Worm (Caenorhabditis elegans): ENCODE data around the gene F01D5.2.
A peak's percentile ranks its signal among the peaks of the same experiment; 100 is the strongest.
"Not testable (repeated sequence)": the region's sequence is repeated elsewhere in the genome, so short reads cannot be mapped to it uniquely, and the experiment has no call there.

The F01D5.2 gene

DNA sequence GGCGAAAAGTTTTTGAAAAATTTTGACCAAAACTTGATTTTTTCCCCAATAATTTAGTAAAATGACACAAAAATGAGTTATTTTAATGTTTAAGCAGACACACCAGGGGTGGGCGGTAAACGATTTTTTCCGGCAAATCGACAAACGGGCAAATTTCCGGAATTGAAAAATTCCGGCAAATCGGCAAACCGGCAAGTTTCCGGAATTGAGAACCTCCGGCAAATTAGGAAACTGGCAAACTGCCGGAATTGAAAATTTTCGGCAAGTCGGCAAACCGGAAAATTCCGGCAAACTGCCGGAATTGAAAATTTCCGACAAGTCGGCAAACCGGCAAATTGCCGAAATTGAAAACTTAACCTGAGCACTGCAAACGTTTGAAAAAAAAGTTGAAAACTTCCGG lies 33.8 kb upstream of the F01D5.2 start:
- no peak for TF ChIP-seq elt-3 (tag; optimal IDR thresholded peaks at IDR 0.05)
- TF ChIP-seq nhr-10 (tag; optimal IDR thresholded peaks at IDR 0.05), result no peak
- TF ChIP-seq F13H6.1 (tag; optimal IDR thresholded peaks at IDR 0.05), result peak; percentile 21
- peak; percentile 5 for TF ChIP-seq nhr-129 (tag; optimal IDR thresholded peaks at IDR 0.05)

DNA sequence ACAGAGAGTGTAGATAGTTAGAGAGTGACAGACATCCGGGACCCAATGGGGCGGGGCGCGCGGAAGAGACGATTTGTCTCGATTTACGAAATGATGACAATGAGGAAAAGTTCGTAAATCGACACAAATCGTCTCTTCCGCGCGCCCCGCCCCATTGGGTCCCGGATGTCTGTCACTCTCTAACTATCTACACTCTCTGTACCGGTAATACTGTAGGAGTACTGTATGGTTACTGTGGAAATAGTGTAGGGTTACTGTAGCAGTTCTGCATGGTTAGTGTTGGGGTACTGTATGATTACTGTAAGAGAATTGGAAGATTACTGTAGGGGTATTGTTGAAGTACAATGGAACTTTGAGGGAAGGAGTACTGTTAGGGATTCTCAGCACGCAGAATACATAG lies 22.4 kb upstream of the F01D5.2 start, which contains the start of gene F01D5.10:
TSS of gene F01D5.10 (minus strand) at position 101 of the 400 bp plus-strand sequence.
- not testable (repeated sequence) for TF ChIP-seq R02D3.7 (tag; optimal IDR thresholded peaks at IDR 0.05); sma-9 (GFP tag; optimal IDR thresholded peaks at IDR 0.05); sma-9 (tag; optimal IDR thresholded peaks at IDR 0.05); lin-39 (tag; optimal IDR thresholded peaks at IDR 0.05)

DNA sequence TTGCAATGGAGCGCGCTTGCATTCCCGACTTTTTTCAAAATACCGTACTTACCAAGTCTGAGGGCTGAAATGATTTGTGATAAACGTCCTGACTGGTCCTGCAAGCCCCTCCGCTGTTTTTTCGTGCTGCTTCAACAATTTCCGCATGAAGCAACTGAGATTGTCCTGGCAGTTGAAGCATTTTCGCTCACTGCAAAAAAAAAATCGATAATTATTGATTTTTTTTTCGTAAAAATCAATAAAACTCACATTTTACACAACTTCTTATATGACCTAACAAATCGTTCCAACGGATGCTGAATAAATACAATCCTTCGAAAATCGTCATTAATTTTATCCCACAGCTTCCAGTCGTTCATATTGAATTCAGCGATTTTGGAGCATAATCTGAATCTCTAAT lies 20.0 kb upstream of the F01D5.2 start:
- no peak for TF ChIP-seq blmp-1 (tag; optimal IDR thresholded peaks at IDR 0.05; ENCODE audit: insufficient read depth)
- TF ChIP-seq sma-9 (GFP tag; optimal IDR thresholded peaks at IDR 0.05), result no peak
- TF ChIP-seq sma-9 (tag; optimal IDR thresholded peaks at IDR 0.05), result no peak
- no peak for TF ChIP-seq zag-1 (tag; optimal IDR thresholded peaks at IDR 0.05)
- no peak for TF ChIP-seq egl-27 (tag; optimal IDR thresholded peaks at IDR 0.05)
- TF ChIP-seq nhr-12 (tag; optimal IDR thresholded peaks at IDR 0.05), result no peak
- TF ChIP-seq alr-1 (tag; optimal IDR thresholded peaks at IDR 0.05), result no peak
- TF ChIP-seq F13H6.1 (tag; optimal IDR thresholded peaks at IDR 0.05), result no peak
- TF ChIP-seq gmeb-1 (tag; optimal IDR thresholded peaks at IDR 0.05), result no peak
- no peak for TF ChIP-seq nhr-25 (tag; optimal IDR thresholded peaks at IDR 0.05)
- no peak for TF ChIP-seq mdl-1 (tag; optimal IDR thresholded peaks at IDR 0.05)
- no peak for TF ChIP-seq ztf-1 (GFP tag; conservative IDR thresholded peaks at IDR 0.05)
- TF ChIP-seq mab-5 (tag; optimal IDR thresholded peaks at IDR 0.05), result no peak
- TF ChIP-seq nhr-77 (tag; optimal IDR thresholded peaks at IDR 0.05), result no peak
- no peak for TF ChIP-seq sma-3 (GFP tag; optimal IDR thresholded peaks at IDR 0.05)
- TF ChIP-seq aly-2 (tag; optimal IDR thresholded peaks at IDR 0.05), result no peak
- TF ChIP-seq elt-3 (tag; optimal IDR thresholded peaks at IDR 0.05), result no peak
- no peak for TF ChIP-seq nhr-6 (tag; optimal IDR thresholded peaks at IDR 0.05)
- no peak for TF ChIP-seq nhr-21 (tag; optimal IDR thresholded peaks at IDR 0.05)
- no peak for TF ChIP-seq lsy-2 (tag; optimal IDR thresholded peaks at IDR 0.05)

DNA sequence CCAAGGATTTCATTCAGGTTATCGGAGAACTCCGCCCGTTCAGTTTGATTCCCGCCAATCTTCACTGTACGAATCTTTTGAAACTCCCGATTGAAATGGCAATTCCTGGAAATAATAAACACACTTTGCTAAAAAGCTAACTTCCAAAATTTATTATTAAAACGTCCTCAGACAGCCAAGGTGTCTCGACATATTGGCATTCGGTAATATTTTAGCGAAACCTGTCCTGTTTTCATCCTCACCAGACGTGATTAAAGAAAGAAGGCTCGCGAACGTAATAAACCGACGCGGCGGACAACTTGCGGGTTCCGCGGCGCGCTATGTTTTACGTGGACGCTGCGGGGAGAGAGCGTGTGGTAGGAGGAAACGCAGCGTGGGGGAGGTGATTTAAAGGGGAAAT lies 19.3 kb upstream of the F01D5.2 start:
- TF ChIP-seq sma-3 (GFP tag; optimal IDR thresholded peaks at IDR 0.05) (peak; percentile 96), mab-5 (tag; optimal IDR thresholded peaks at IDR 0.05) (no peak), ztf-11 (tag; optimal IDR thresholded peaks at IDR 0.05) (no peak), nhr-25 (tag; optimal IDR thresholded peaks at IDR 0.05) (peak; percentile 45), unc-55 (GFP tag; optimal IDR thresholded peaks at IDR 0.05) (peak; percentile 53), crh-2 (tag; optimal IDR thresholded peaks at IDR 0.05) (peak; percentile 85), ama-1 (optimal IDR thresholded peaks at IDR 0.05) (peak; percentile 99), sem-4 (tag; optimal IDR thresholded peaks at IDR 0.05) (no peak), unc-62 (GFP tag; optimal IDR thresholded peaks at IDR 0.05) (no peak), ceh-82 (tag; optimal IDR thresholded peaks at IDR 0.05) (no peak), ztf-1 (GFP tag; conservative IDR thresholded peaks at IDR 0.05) (0 out of 2 replicates have a peak, but pooled peaks have one; percentile 80), blmp-1 (tag; optimal IDR thresholded peaks at IDR 0.05; ENCODE audit: insufficient read depth) (no peak), alr-1 (tag; optimal IDR thresholded peaks at IDR 0.05) (no peak), zag-1 (tag; optimal IDR thresholded peaks at IDR 0.05) (no peak), sma-9 (GFP tag; optimal IDR thresholded peaks at IDR 0.05) (peak; percentile 78), sma-9 (tag; optimal IDR thresholded peaks at IDR 0.05) (no peak), lin-39 (tag; optimal IDR thresholded peaks at IDR 0.05) (no peak), fos-1 (tag; optimal IDR thresholded peaks at IDR 0.05) (peak; percentile 33), snpc-4 (tag; optimal IDR thresholded peaks at IDR 0.05) (peak; percentile 99), nhr-10 (tag; optimal IDR thresholded peaks at IDR 0.05) (peak; percentile 26), nhr-23 (tag; optimal IDR thresholded peaks at IDR 0.05) (no peak), elt-1 (tag; optimal IDR thresholded peaks at IDR 0.05) (no peak), elt-3 (tag; optimal IDR thresholded peaks at IDR 0.05) (no peak), lsy-2 (tag; optimal IDR thresholded peaks at IDR 0.05) (peak; percentile 66 to 77), nhr-11 (tag; optimal IDR thresholded peaks at IDR 0.05) (no peak), egl-27 (tag; optimal IDR thresholded peaks at IDR 0.05) (peak; percentile 40), lin-11 (tag; optimal IDR thresholded peaks at IDR 0.05) (peak; percentile 63), nhr-237 (tag; optimal IDR thresholded peaks at IDR 0.05) (no peak), lin-13 (GFP tag; optimal IDR thresholded peaks at IDR 0.05) (peak; percentile 82), Y55F3AM.14 (GFP tag; optimal IDR thresholded peaks at IDR 0.05) (peak; percentile 82), mbf-1 (tag; optimal IDR thresholded peaks at IDR 0.05) (no peak), nhr-6 (tag; optimal IDR thresholded peaks at IDR 0.05) (no peak), R02D3.7 (tag; optimal IDR thresholded peaks at IDR 0.05) (no peak), nhr-21 (tag; optimal IDR thresholded peaks at IDR 0.05) (peak; percentile 87), gmeb-1 (tag; optimal IDR thresholded peaks at IDR 0.05) (peak; percentile 85), mdl-1 (tag; optimal IDR thresholded peaks at IDR 0.05) (peak; percentile 6 to 42), nhr-12 (tag; optimal IDR thresholded peaks at IDR 0.05) (no peak), peb-1 (tag; optimal IDR thresholded peaks at IDR 0.05) (no peak), aly-2 (tag; optimal IDR thresholded peaks at IDR 0.05) (no peak), F13H6.1 (tag; optimal IDR thresholded peaks at IDR 0.05) (peak; percentile 77), ceh-16 (tag; optimal IDR thresholded peaks at IDR 0.05) (peak; percentile 80), nhr-129 (tag; optimal IDR thresholded peaks at IDR 0.05) (peak; percentile 46), ztf-4 (tag; optimal IDR thresholded peaks at IDR 0.05) (peak; percentile 28), nhr-77 (tag; optimal IDR thresholded peaks at IDR 0.05) (peak; percentile 67)

All from whole organism, L2 larva.